Fruit fly (Drosophila melanogaster) whole organism: ENCODE data around the gene CG11893.

Source experiments
- EcR ChIP-seq, 2 experiments: fragments of >200 bp; optimal IDR thresholded peaks; 2 replicates each; lab custom pipeline; 2017; ENCODE audit warnings: missing biosample characterization in 2 of 2, missing genetic modification characterization in 2 of 2, missing genetic modification reagents in 2 of 2
- psq ChIP-seq: fragments of >200 bp; optimal IDR thresholded peaks from 2 replicates; lab custom pipeline; 2017

DNA sequence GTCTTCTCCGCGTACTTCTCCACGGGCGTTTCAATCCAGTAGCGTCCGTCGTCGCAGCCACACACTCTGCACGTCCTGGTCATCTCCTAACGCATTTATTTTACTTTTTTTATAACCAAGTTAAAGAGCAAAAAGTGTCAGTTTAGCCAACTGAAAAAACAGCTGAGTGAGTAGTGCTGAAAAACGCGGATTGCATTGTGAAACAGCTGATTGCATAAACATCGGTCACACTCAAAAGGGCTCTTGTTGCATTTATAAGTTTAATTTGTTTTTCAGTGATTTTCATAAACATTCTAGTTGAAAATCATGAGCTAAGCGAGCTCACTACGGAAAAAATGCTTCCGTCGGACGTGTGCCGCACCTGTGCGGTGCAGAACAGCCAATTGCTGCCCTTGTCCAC is 45.4 kb downstream of the CG11893 start, which contains the start of the genes CG10669 and CG11902:
- TF ChIP-seq psq (lab: Kevin White, UChicago) = no peak
- no peak for TF ChIP-seq EcR (GFP tag; optimal IDR thresholded peaks at IDR 0.05; lab: Kevin White, UChicago)
